Worm (Caenorhabditis elegans): Measurements from ENCODE around the gene coq-8.

coq-8 gene

ce11 chrIII:4893540-4893939 is 30.3 kb downstream of the coq-8 start, which contains the start of gene F26F4.6:
TSS of gene F26F4.6 (minus strand) at chrIII:4893640.
- TF ChIP-seq pes-1 (GFP tag; IDR thresholded peaks at IDR 0.05) (no peak), B0310.2 (tag; optimal IDR thresholded peaks at IDR 0.05) (no peak), scrt-1 (GFP tag; IDR thresholded peaks at IDR 0.05) (no peak), hnd-1 (tag; optimal IDR thresholded peaks at IDR 0.05) (no peak), tra-4 (tag; optimal IDR thresholded peaks at IDR 0.05) (no peak), hmbx-1 (tag; optimal IDR thresholded peaks at IDR 0.05) (no peak), aly-1 (tag; optimal IDR thresholded peaks at IDR 0.05) (no peak), ceh-36 (tag; optimal IDR thresholded peaks at IDR 0.05) (no peak), tbx-11 (GFP tag; IDR thresholded peaks at IDR 0.05) (no peak), ets-7 (tag; optimal IDR thresholded peaks at IDR 0.05) (no peak)

ce11 chrIII:4895313-4895712 is 32.1 kb downstream of the coq-8 start:
- no peak for TF ChIP-seq scrt-1 (GFP tag; IDR thresholded peaks at IDR 0.05)
- TF ChIP-seq flt-1 (GFP tag; IDR thresholded peaks at IDR 0.05): no peak
- no peak for TF ChIP-seq hmbx-1 (tag; optimal IDR thresholded peaks at IDR 0.05)
- TF ChIP-seq tra-4 (tag; optimal IDR thresholded peaks at IDR 0.05): no peak
- TF ChIP-seq ceh-36 (tag; optimal IDR thresholded peaks at IDR 0.05): no peak
- no peak for TF ChIP-seq aly-1 (tag; optimal IDR thresholded peaks at IDR 0.05)
- no peak for TF ChIP-seq hnd-1 (tag; optimal IDR thresholded peaks at IDR 0.05)
- no peak for TF ChIP-seq tbx-37 (GFP tag; conservative IDR thresholded peaks at IDR 0.05)
- TF ChIP-seq ets-7 (tag; optimal IDR thresholded peaks at IDR 0.05): no peak
- no peak for TF ChIP-seq ama-1 (optimal IDR thresholded peaks at IDR 0.05)

ce11 chrIII:4899035-4899578 is 35.9 kb downstream of the coq-8 start, which contains the start of gene nhl-2:
TSS of gene nhl-2 (minus strand) at chrIII:4899085.
- TF ChIP-seq tbx-11 (GFP tag; IDR thresholded peaks at IDR 0.05) (no peak), ceh-36 (tag; optimal IDR thresholded peaks at IDR 0.05) (no peak), aly-1 (tag; optimal IDR thresholded peaks at IDR 0.05) (no peak), ets-7 (tag; optimal IDR thresholded peaks at IDR 0.05) (no peak), pes-1 (GFP tag; IDR thresholded peaks at IDR 0.05) (no peak), tbx-37 (GFP tag; conservative IDR thresholded peaks at IDR 0.05) (no peak), hmbx-1 (tag; optimal IDR thresholded peaks at IDR 0.05) (no peak), sea-1 (GFP tag; conservative IDR thresholded peaks at IDR 0.05) (no peak), scrt-1 (GFP tag; IDR thresholded peaks at IDR 0.05) (no peak), flt-1 (GFP tag; IDR thresholded peaks at IDR 0.05) (no peak), tra-4 (tag; optimal IDR thresholded peaks at IDR 0.05) (no peak), hmg-4 (GFP tag; optimal IDR thresholded peaks at IDR 0.05) (no peak), ceh-13 (GFP tag; optimal IDR thresholded peaks at IDR 0.05) (no peak), B0310.2 (tag; optimal IDR thresholded peaks at IDR 0.05) (no peak)

- TF ChIP-seq ama-1 (optimal IDR thresholded peaks at IDR 0.05) (no peak), B0310.2 (tag; optimal IDR thresholded peaks at IDR 0.05) (peak; percentile 19), flt-1 (GFP tag; IDR thresholded peaks at IDR 0.05) (no peak), F13C5.2 (tag; optimal IDR thresholded peaks at IDR 0.05) (peak; percentile 87), ets-7 (tag; optimal IDR thresholded peaks at IDR 0.05) (peak; percentile 5), sea-1 (GFP tag; conservative IDR thresholded peaks at IDR 0.05) (0 out of 2 replicates have a peak, but pooled peaks have one; percentile 14), ceh-13 (GFP tag; optimal IDR thresholded peaks at IDR 0.05) (no peak), scrt-1 (GFP tag; IDR thresholded peaks at IDR 0.05) (peak; percentile 55; the same call in 1 of the 2 replicates), hmg-4 (GFP tag; optimal IDR thresholded peaks at IDR 0.05) (peak; percentile 91)
Measured at ce11 chrIII:4899728-4900127, 36.5 kb downstream of the coq-8 start.

- TF ChIP-seq tbx-11 (GFP tag; IDR thresholded peaks at IDR 0.05): no peak
- TF ChIP-seq aly-1 (tag; optimal IDR thresholded peaks at IDR 0.05): no peak
- TF ChIP-seq ceh-13 (GFP tag; optimal IDR thresholded peaks at IDR 0.05): no peak
- TF ChIP-seq B0310.2 (tag; optimal IDR thresholded peaks at IDR 0.05): no peak
- TF ChIP-seq ets-7 (tag; optimal IDR thresholded peaks at IDR 0.05): no peak
- TF ChIP-seq flt-1 (GFP tag; IDR thresholded peaks at IDR 0.05): no peak
- no peak for TF ChIP-seq sea-1 (GFP tag; conservative IDR thresholded peaks at IDR 0.05)
- TF ChIP-seq hmbx-1 (tag; optimal IDR thresholded peaks at IDR 0.05): no peak
- TF ChIP-seq tbx-37 (GFP tag; conservative IDR thresholded peaks at IDR 0.05): no peak
- TF ChIP-seq ceh-36 (tag; optimal IDR thresholded peaks at IDR 0.05): no peak
- TF ChIP-seq tra-4 (tag; optimal IDR thresholded peaks at IDR 0.05): no peak
Measured at ce11 chrIII:4900260-4900659, 37.0 kb downstream of the coq-8 start, which contains the start of gene tag-340. TSS of gene tag-340 (plus strand) at chrIII:4900508.

DNA sequence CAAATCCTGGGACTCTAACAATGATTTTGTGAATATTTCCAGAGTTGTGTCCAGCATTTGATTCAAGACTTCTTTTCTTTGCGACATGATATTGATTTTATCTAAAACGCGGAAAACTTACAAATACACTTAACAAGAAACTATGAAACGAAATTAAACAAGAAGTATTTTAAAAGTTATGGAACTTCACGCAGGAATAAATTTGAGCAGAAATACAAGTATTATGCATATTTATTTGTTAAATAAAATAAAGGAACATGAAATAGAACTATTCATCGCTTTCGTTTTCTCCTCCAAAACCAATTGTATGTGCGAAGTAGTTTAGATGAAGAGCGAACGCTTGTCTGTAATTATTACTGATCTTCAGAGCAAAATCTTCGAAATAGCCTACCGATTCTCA is 40.6 kb downstream of the coq-8 start, which contains the start of gene kbp-2:
Gene kbp-2, minus strand, starts transcription at position 101 of the 400 bp plus-strand sequence.
- no peak for TF ChIP-seq tbx-11 (GFP tag; IDR thresholded peaks at IDR 0.05)
- TF ChIP-seq F13C5.2 (tag; optimal IDR thresholded peaks at IDR 0.05): no peak
- no peak for TF ChIP-seq ceh-36 (tag; optimal IDR thresholded peaks at IDR 0.05)
- no peak for TF ChIP-seq sea-1 (GFP tag; conservative IDR thresholded peaks at IDR 0.05)
- no peak for TF ChIP-seq hmg-4 (GFP tag; optimal IDR thresholded peaks at IDR 0.05)
- TF ChIP-seq tra-4 (tag; optimal IDR thresholded peaks at IDR 0.05): no peak
- TF ChIP-seq ama-1 (optimal IDR thresholded peaks at IDR 0.05): no peak
- no peak for TF ChIP-seq pes-1 (GFP tag; IDR thresholded peaks at IDR 0.05)
- no peak for TF ChIP-seq hmbx-1 (tag; optimal IDR thresholded peaks at IDR 0.05)
- TF ChIP-seq ets-7 (tag; optimal IDR thresholded peaks at IDR 0.05): no peak
- TF ChIP-seq scrt-1 (GFP tag; IDR thresholded peaks at IDR 0.05): no peak
- TF ChIP-seq hnd-1 (tag; optimal IDR thresholded peaks at IDR 0.05): no peak
- TF ChIP-seq flt-1 (GFP tag; IDR thresholded peaks at IDR 0.05): no peak
- no peak for TF ChIP-seq B0310.2 (tag; optimal IDR thresholded peaks at IDR 0.05)
- no peak for TF ChIP-seq ceh-13 (GFP tag; optimal IDR thresholded peaks at IDR 0.05)

- peak; percentile 18 for TF ChIP-seq ceh-13 (GFP tag; optimal IDR thresholded peaks at IDR 0.05)
- peak; percentile 41 for TF ChIP-seq ets-7 (tag; optimal IDR thresholded peaks at IDR 0.05)
- no peak for TF ChIP-seq aly-1 (tag; optimal IDR thresholded peaks at IDR 0.05)
- TF ChIP-seq tra-4 (tag; optimal IDR thresholded peaks at IDR 0.05): no peak
- no peak for TF ChIP-seq sea-1 (GFP tag; conservative IDR thresholded peaks at IDR 0.05)
- 0 out of 2 replicates have a peak, but pooled peaks have one; percentile 12 for TF ChIP-seq tbx-37 (GFP tag; conservative IDR thresholded peaks at IDR 0.05)
- TF ChIP-seq pes-1 (GFP tag; IDR thresholded peaks at IDR 0.05): 0 out of 2 replicates have a peak, but pooled peaks have one; percentile 40
- peak; percentile 25 for TF ChIP-seq hmg-4 (GFP tag; optimal IDR thresholded peaks at IDR 0.05)
Measured at ce11 chrIII:4905405-4905804, 42.2 kb downstream of the coq-8 start, which contains the start of gene F26F4.8. TSS of gene F26F4.8 (minus strand) at chrIII:4905473.

Measured in whole organism, early embryonic.